Fruit fly (Drosophila melanogaster) whole organism, embryonic: Measurements from ENCODE around the gene ND-24.

ENCODE experiments used
- B-H2 ChIP-seq: fragments of 200-800 bp; sonication (Bioruptor generic); optimal IDR thresholded peaks from 2 replicates; lab custom pipeline; 2018; ENCODE audit warnings: missing biosample characterization, mild to moderate bottlenecking, missing genetic modification characterization
- Bgb ChIP-seq: fragments of 200-800 bp; sonication (Bioruptor generic); IDR thresholded peaks from 2 replicates; pipeline ENCODE4 v1.3.6; 2022; ENCODE audit warnings: missing biosample characterization, missing genetic modification characterization; ENCODE audit not compliant: partially characterized antibody
- CG11456 ChIP-seq: fragments of 200-800 bp; sonication (Bioruptor generic); IDR thresholded peaks from 3 replicates; pipeline ENCODE4 v1.3.6; 2022; ENCODE audit warnings: missing biosample characterization, missing genetic modification characterization
- CG11504 ChIP-seq: fragments of 200-800 bp; sonication (Bioruptor generic); optimal IDR thresholded peaks from 3 replicates; lab custom pipeline; 2019; ENCODE audit warnings: missing biosample characterization, mild to moderate bottlenecking, missing genetic modification characterization, moderate library complexity
- CG11696 ChIP-seq: fragments of 200-800 bp; sonication (Bioruptor generic); IDR thresholded peaks from 2 replicates; pipeline ENCODE4 v1.3.6; 2022; ENCODE audit warnings: missing biosample characterization, missing genetic modification characterization
- CG12219 ChIP-seq: fragments of 200-800 bp; sonication (Bioruptor generic); optimal IDR thresholded peaks from 3 replicates; lab custom pipeline; 2018; ENCODE audit warnings: missing biosample characterization, mild to moderate bottlenecking, missing genetic modification characterization
- CG12659 ChIP-seq: fragments of 200-800 bp; sonication (Bioruptor generic); optimal IDR thresholded peaks from 3 replicates; lab custom pipeline; 2017; ENCODE audit warnings: mild to moderate bottlenecking, missing biosample characterization, missing genetic modification reagents, missing genetic modification characterization
- CG13424 ChIP-seq: fragments of 200-800 bp; sonication (Bioruptor generic); optimal IDR thresholded peaks from 2 replicates; lab custom pipeline; 2019; ENCODE audit warnings: missing biosample characterization, mild to moderate bottlenecking, missing genetic modification characterization, moderate library complexity
- CG13775 ChIP-seq: fragments of 200-800 bp; sonication (Bioruptor generic); optimal IDR thresholded peaks from 3 replicates; lab custom pipeline; 2017; ENCODE audit warnings: missing biosample characterization, mild to moderate bottlenecking, missing genetic modification characterization
- CG15601 ChIP-seq: fragments of 200-800 bp; sonication (Bioruptor generic); optimal IDR thresholded peaks from 3 replicates; lab custom pipeline; 2019; ENCODE audit warnings: missing biosample characterization, mild to moderate bottlenecking, missing genetic modification characterization, moderate library complexity
- CG17359 ChIP-seq: fragments of 200-800 bp; sonication (Bioruptor generic); optimal IDR thresholded peaks from 3 replicates; lab custom pipeline; 2018; ENCODE audit warnings: missing biosample characterization, mild to moderate bottlenecking, missing genetic modification characterization, moderate library complexity
- CG17568 ChIP-seq: fragments of 200-800 bp; sonication (Bioruptor generic); optimal IDR thresholded peaks from 2 replicates; lab custom pipeline; 2018; ENCODE audit warnings: missing biosample characterization, mild to moderate bottlenecking, missing genetic modification characterization, moderate library complexity
- CG18011 ChIP-seq: fragments of 200-800 bp; sonication (Bioruptor generic); optimal IDR thresholded peaks from 2 replicates; lab custom pipeline; 2017; ENCODE audit warnings: missing biosample characterization, missing genetic modification characterization, mild to moderate bottlenecking, moderate library complexity, missing genotype
- CG18262 ChIP-seq: fragments of 200-800 bp; optimal IDR thresholded peaks from 3 replicates; lab custom pipeline; 2019; ENCODE audit warnings: missing biosample characterization, mild to moderate bottlenecking, missing genetic modification characterization, moderate library complexity
- CG18619 ChIP-seq: fragments of 200-800 bp; sonication (Bioruptor generic); optimal IDR thresholded peaks from 3 replicates; lab custom pipeline; 2017; ENCODE audit warnings: missing biosample characterization, mild to moderate bottlenecking, missing genetic modification characterization
- CG2116 ChIP-seq: fragments of 200-800 bp; sonication (Bioruptor generic); optimal IDR thresholded peaks from 3 replicates; lab custom pipeline; 2018; ENCODE audit warnings: missing biosample characterization, mild to moderate bottlenecking, missing genetic modification characterization
- CG2678 ChIP-seq: fragments of 200-800 bp; sonication (Bioruptor generic); optimal IDR thresholded peaks from 3 replicates; lab custom pipeline; 2019; ENCODE audit warnings: missing biosample characterization, mild to moderate bottlenecking, missing genetic modification characterization, moderate library complexity
- CG30403 ChIP-seq: fragments of 200-800 bp; sonication (Bioruptor generic); optimal IDR thresholded peaks from 3 replicates; lab custom pipeline; 2016; ENCODE audit warnings: missing biosample characterization, missing genetic modification characterization
- CG30431 ChIP-seq: fragments of 200-800 bp; sonication (Bioruptor generic); optimal IDR thresholded peaks from 2 replicates; lab custom pipeline; 2017; ENCODE audit warnings: missing biosample characterization, missing genetic modification characterization
- CG31388 ChIP-seq: fragments of 200-800 bp; sonication (Bioruptor generic); optimal IDR thresholded peaks from 2 replicates; lab custom pipeline; 2016; ENCODE audit warnings: missing biosample characterization, missing genetic modification characterization
- CG3163 ChIP-seq: fragments of 200-800 bp; sonication (Bioruptor generic); optimal IDR thresholded peaks from 3 replicates; lab custom pipeline; 2016; ENCODE audit warnings: missing biosample characterization, missing genetic modification characterization
- CG32772 ChIP-seq: fragments of 200-800 bp; sonication (Bioruptor generic); IDR thresholded peaks from 2 replicates; pipeline ENCODE4 v1.3.6; 2022; ENCODE audit warnings: missing biosample characterization, missing genetic modification characterization
- CG33557 ChIP-seq: fragments of 200-800 bp; sonication (Bioruptor generic); optimal IDR thresholded peaks from 2 replicates; lab custom pipeline; 2019; ENCODE audit warnings: missing biosample characterization, mild to moderate bottlenecking, missing genetic modification characterization, moderate library complexity
- CG8388 ChIP-seq: fragments of 200-800 bp; sonication (Bioruptor generic); optimal IDR thresholded peaks from 2 replicates; lab custom pipeline; 2019; ENCODE audit warnings: missing biosample characterization, mild to moderate bottlenecking, missing genetic modification characterization, moderate library complexity
- CTCF ChIP-seq: fragments of 200-800 bp; sonication (Bioruptor generic); optimal IDR thresholded peaks from 2 replicates; lab custom pipeline; 2017; ENCODE audit warnings: missing biosample characterization, mild to moderate bottlenecking, missing genetic modification characterization, moderate library complexity
- D ChIP-seq, 2 experiments: fragments of 200-800 bp in 1 of 2; fragments of >200 bp in 1 of 2; sonication (Bioruptor generic) in 1 of 2; optimal IDR thresholded peaks; 2 replicates in 1 of 2; 3 replicates in 1 of 2; lab custom pipeline; 2017; ENCODE audit warnings: mild to moderate bottlenecking in 1 of 2, missing biosample characterization in 1 of 2, missing genetic modification characterization in 1 of 2, missing genetic modification reagents in 1 of 2
- Dek ChIP-seq: fragments of 200-800 bp; sonication (Bioruptor generic); optimal IDR thresholded peaks from 3 replicates; lab custom pipeline; 2019; ENCODE audit warnings: missing biosample characterization, mild to moderate bottlenecking, missing genetic modification characterization, moderate library complexity
- Drgx ChIP-seq: fragments of 200-800 bp; sonication (Bioruptor generic); IDR thresholded peaks from 2 replicates; pipeline ENCODE4 v1.3.6; 2022; ENCODE audit warnings: missing biosample characterization, missing genetic modification characterization
- Ets97D ChIP-seq: fragments of 200-800 bp; sonication (Bioruptor generic); optimal IDR thresholded peaks from 3 replicates; lab custom pipeline; 2016; ENCODE audit warnings: missing biosample characterization, missing genetic modification characterization
- HmgZ ChIP-seq: fragments of 200-800 bp; sonication (Bioruptor generic); optimal IDR thresholded peaks from 2 replicates; lab custom pipeline; 2018; ENCODE audit warnings: missing biosample characterization, mild to moderate bottlenecking, missing genetic modification characterization
- Hmx ChIP-seq: fragments of 200-800 bp; sonication (Bioruptor generic); optimal IDR thresholded peaks from 2 replicates; lab custom pipeline; 2016; ENCODE audit warnings: missing biosample characterization, missing genetic modification characterization
- Lim3 ChIP-seq: fragments of 200-800 bp; sonication (Bioruptor generic); IDR thresholded peaks from 2 replicates; pipeline ENCODE4 v1.3.6; 2022; ENCODE audit warnings: missing biosample characterization, missing genetic modification characterization
- Max ChIP-seq: fragments of 200-800 bp; sonication (Bioruptor generic); optimal IDR thresholded peaks from 2 replicates; lab custom pipeline; 2016; ENCODE audit warnings: missing biosample characterization, mild to moderate bottlenecking, missing genetic modification characterization
- Meics ChIP-seq: fragments of 200-800 bp; sonication (Bioruptor generic); optimal IDR thresholded peaks from 2 replicates; lab custom pipeline; 2017; ENCODE audit warnings: missing biosample characterization, mild to moderate bottlenecking, missing genetic modification characterization
- Nf-YA ChIP-seq: fragments of 200-800 bp; sonication (Bioruptor generic); IDR thresholded peaks from 2 replicates; pipeline ENCODE4 v1.3.6; 2022; ENCODE audit warnings: missing biosample characterization, missing genetic modification characterization
- Oli ChIP-seq: fragments of 200-800 bp; sonication (Bioruptor generic); optimal IDR thresholded peaks from 2 replicates; lab custom pipeline; 2018; ENCODE audit warnings: missing biosample characterization, mild to moderate bottlenecking, missing genetic modification characterization, moderate library complexity
- Sox100B ChIP-seq: fragments of 200-800 bp; sonication (Bioruptor generic); optimal IDR thresholded peaks from 3 replicates; lab custom pipeline; 2018; ENCODE audit warnings: missing biosample characterization, mild to moderate bottlenecking, missing genetic modification characterization
- Ssrp ChIP-seq: fragments of 200-800 bp; sonication (Bioruptor generic); optimal IDR thresholded peaks from 2 replicates; lab custom pipeline; 2018; ENCODE audit warnings: missing biosample characterization, mild to moderate bottlenecking, missing genetic modification characterization, moderate library complexity
- Tbp ChIP-seq: fragments of >200 bp; optimal IDR thresholded peaks from 2 replicates; lab custom pipeline; 2018; ENCODE audit warnings: missing biosample characterization, missing genetic modification characterization
- Trl ChIP-seq, 3 experiments: fragments of >200 bp in 2 of 3; fragments of 200-800 bp in 1 of 3; sonication (Bioruptor generic) in 1 of 3; optimal IDR thresholded peaks; 2 replicates in 1 of 3; 3 replicates in 2 of 3; lab custom pipeline; 2016 to 2017; ENCODE audit warnings: missing biosample characterization in 1 of 3, missing genetic modification characterization in 1 of 3
- bab2 ChIP-seq: fragments of 200-800 bp; sonication (Bioruptor generic); optimal IDR thresholded peaks from 2 replicates; lab custom pipeline; 2016; ENCODE audit warnings: missing biosample characterization, missing genetic modification characterization
- crol ChIP-seq: fragments of 200-800 bp; sonication (Bioruptor generic); IDR thresholded peaks from 2 replicates; pipeline ENCODE4 v1.3.6; 2022; ENCODE audit warnings: missing biosample characterization, missing genetic modification characterization
- danr ChIP-seq: fragments of 200-800 bp; sonication (Bioruptor generic); IDR thresholded peaks from 2 replicates; pipeline ENCODE4 v1.3.6; 2022; ENCODE audit warnings: missing biosample characterization, missing genetic modification characterization
- exex ChIP-seq: fragments of 200-800 bp; sonication (Bioruptor generic); optimal IDR thresholded peaks from 4 replicates; lab custom pipeline; 2018; ENCODE audit warnings: missing biosample characterization, mild to moderate bottlenecking, missing genetic modification characterization, moderate library complexity
- kni ChIP-seq: fragments of 200-800 bp; sonication (Bioruptor generic); optimal IDR thresholded peaks from 3 replicates; lab custom pipeline; 2017; ENCODE audit warnings: mild to moderate bottlenecking, missing biosample characterization, missing genetic modification reagents, missing genetic modification characterization
- lola ChIP-seq, 3 experiments: fragments of >200 bp in 2 of 3; fragments of 200-800 bp in 1 of 3; sonication (Bioruptor generic) in 1 of 3; optimal IDR thresholded peaks; 2 replicates each; lab custom pipeline; 2017 to 2019; ENCODE audit warnings: missing biosample characterization in 3 of 3, missing genetic modification characterization in 3 of 3, mild to moderate bottlenecking in 1 of 3, moderate library complexity in 1 of 3
- luna ChIP-seq: fragments of 200-800 bp; sonication (Bioruptor generic); optimal IDR thresholded peaks from 2 replicates; lab custom pipeline; 2016; ENCODE audit warnings: missing biosample characterization, missing genetic modification characterization
- nmo ChIP-seq: fragments of 200-800 bp; sonication (Bioruptor generic); optimal IDR thresholded peaks from 2 replicates; lab custom pipeline; 2018; ENCODE audit warnings: missing biosample characterization, mild to moderate bottlenecking, missing genetic modification characterization, moderate library complexity
- sima ChIP-seq: fragments of 200-800 bp; sonication (Bioruptor generic); optimal IDR thresholded peaks from 2 replicates; lab custom pipeline; 2016; ENCODE audit warnings: missing biosample characterization, missing genetic modification characterization
- trh ChIP-seq: fragments of 200-800 bp; sonication (Bioruptor generic); optimal IDR thresholded peaks from 2 replicates; lab custom pipeline; 2016; ENCODE audit warnings: missing biosample characterization, missing genetic modification characterization
- vnd ChIP-seq: fragments of 200-800 bp; sonication (Bioruptor generic); IDR thresholded peaks from 3 replicates; pipeline ENCODE4 v1.3.6; 2022; ENCODE audit warnings: missing biosample characterization, missing genetic modification characterization; ENCODE audit not compliant: partially characterized antibody

ND-24 gene

dm6 chrX:17588134-17588533, 43.8 kb upstream of the ND-24 start (continued):
- no peak for TF ChIP-seq vnd
- TF ChIP-seq Nf-YA (GFP tag; lab: Robert Waterston, UW) = no peak
- TF ChIP-seq lola (GFP tag; optimal IDR thresholded peaks at IDR 0.05; lab: Kevin White, UChicago) = peak in 1 of 3 experiments; percentile 7
- no peak for TF ChIP-seq exex
- TF ChIP-seq CG32772 (GFP tag; lab: Robert Waterston, UW) = no peak
- TF ChIP-seq CG2116 = no peak
- TF ChIP-seq luna = no peak
- no peak for TF ChIP-seq trh (GFP tag; lab: Kevin White, UChicago)
- peak; percentile 8 for TF ChIP-seq CTCF (GFP tag; lab: Kevin White, UChicago)
- no peak for TF ChIP-seq CG18262 (tag; lab: Kevin White, UChicago)
- TF ChIP-seq crol (GFP tag; lab: Robert Waterston, UW) = no peak
- peak; percentile 56 for TF ChIP-seq CG11504 (tag; lab: Kevin White, UChicago)
- TF ChIP-seq Oli = peak; percentile 48
- TF ChIP-seq sima (GFP tag; lab: Kevin White, UChicago) = no peak
- no peak for TF ChIP-seq Max (GFP tag; lab: Kevin White, UChicago)
- peak; percentile 33 for TF ChIP-seq CG2678 (tag; lab: Kevin White, UChicago)
- TF ChIP-seq HmgZ (tag; lab: Kevin White, UChicago) = no peak
- no peak for TF ChIP-seq CG15601 (tag; lab: Kevin White, UChicago)
- TF ChIP-seq CG11456 (GFP tag; lab: Robert Waterston, UW) = no peak
- TF ChIP-seq CG17568 (GFP tag; lab: Kevin White, UChicago) = no peak
- no peak for TF ChIP-seq D (optimal IDR thresholded peaks at IDR 0.05; lab: Kevin White, UChicago)
- no peak for TF ChIP-seq D (GFP tag; optimal IDR thresholded peaks at IDR 0.05; lab: Kevin White, UChicago)
- TF ChIP-seq Ssrp (tag; lab: Kevin White, UChicago) = no peak
- TF ChIP-seq CG13424 = peak; percentile 25
- no peak for TF ChIP-seq Drgx
- no peak for TF ChIP-seq CG30431
- peak; percentile 79 for TF ChIP-seq CG11696 (GFP tag; lab: Robert Waterston, UW)
- TF ChIP-seq nmo = no peak
- no peak for TF ChIP-seq Dek (tag; lab: Kevin White, UChicago)
- TF ChIP-seq Meics (GFP tag; lab: Kevin White, UChicago) = no peak
- no peak for TF ChIP-seq B-H2 (GFP tag; lab: Kevin White, UChicago)
- TF ChIP-seq Lim3 (GFP tag; lab: Robert Waterston, UW) = no peak
- TF ChIP-seq CG30403 (GFP tag; lab: Kevin White, UChicago) = peak; percentile 4
- no peak for TF ChIP-seq CG13775 (GFP tag; lab: Kevin White, UChicago)
- TF ChIP-seq CG12219 (GFP tag; lab: Kevin White, UChicago) = peak; percentile 28
- no peak for TF ChIP-seq kni (GFP tag; lab: Kevin White, UChicago)
- TF ChIP-seq CG33557 (GFP tag; lab: Kevin White, UChicago) = no peak
- no peak for TF ChIP-seq Sox100B
- TF ChIP-seq CG12659 = no peak
- no peak for TF ChIP-seq CG18011 (GFP tag; lab: Kevin White, UChicago)
- no peak for TF ChIP-seq danr (GFP tag; lab: Robert Waterston, UW)
- peak; percentile 7 for TF ChIP-seq CG18619
- no peak for TF ChIP-seq Bgb (GFP tag; lab: Robert Waterston, UW)
- TF ChIP-seq Ets97D (GFP tag; lab: Kevin White, UChicago) = no peak
- TF ChIP-seq bab2 (GFP tag; lab: Kevin White, UChicago) = no peak
- TF ChIP-seq Tbp (GFP tag; lab: Kevin White, UChicago) = no peak
- no peak for TF ChIP-seq Hmx (GFP tag; lab: Kevin White, UChicago)
- TF ChIP-seq Trl (optimal IDR thresholded peaks at IDR 0.05; lab: Kevin White, UChicago) = no peak
- TF ChIP-seq Trl (GFP tag; optimal IDR thresholded peaks at IDR 0.05; lab: Kevin White, UChicago) = no peak
- no peak for TF ChIP-seq CG3163 (GFP tag; lab: Kevin White, UChicago)
- no peak for TF ChIP-seq CG8388 (GFP tag; lab: Kevin White, UChicago)
- TF ChIP-seq CG17359 = no peak
- no peak for TF ChIP-seq CG31388 (GFP tag; lab: Kevin White, UChicago)
